Worm (Caenorhabditis elegans): Measurements from ENCODE around the gene nhr-201.

DNA sequence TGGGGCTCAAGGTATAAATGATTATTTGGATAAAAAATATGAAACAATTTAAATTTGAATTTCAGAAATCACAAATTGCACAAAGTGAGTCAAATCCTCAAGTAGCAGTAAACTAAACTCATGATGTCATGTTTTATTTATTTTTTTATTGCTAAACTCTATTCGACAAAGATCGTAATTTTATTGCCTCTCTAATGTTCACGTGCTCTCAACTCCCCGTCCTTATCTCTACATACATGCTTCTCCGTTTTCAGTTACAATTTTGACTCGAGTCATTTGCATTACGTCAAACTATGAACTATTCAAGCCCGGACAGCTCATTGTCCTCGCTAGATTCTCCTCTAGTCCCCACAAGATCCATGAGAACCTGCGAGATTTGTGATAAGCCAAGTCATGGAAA, 9.9 kb downstream of the nhr-201 start, which contains the start of gene nhr-99:
- no peak for TF ChIP-seq mab-5 (tag; optimal IDR thresholded peaks at IDR 0.05)
- no peak for TF ChIP-seq egl-27 (tag; optimal IDR thresholded peaks at IDR 0.05)
- TF ChIP-seq ztf-1 (GFP tag; conservative IDR thresholded peaks at IDR 0.05): no peak
- TF ChIP-seq elt-3 (tag; optimal IDR thresholded peaks at IDR 0.05): no peak
- no peak for TF ChIP-seq unc-62 (GFP tag; optimal IDR thresholded peaks at IDR 0.05)
